Fruit fly (Drosophila melanogaster) Kc167 (cell line): ENCODE data around the gene CG17199.

Experiments
- Myc ChIP-seq: fragments of >200 bp; optimal IDR thresholded peaks from 2 replicates; lab custom pipeline; 2017; ENCODE audit warnings: missing external identifiers
- Sin3A ChIP-seq: fragments of >200 bp; optimal IDR thresholded peaks from 2 replicates; lab custom pipeline; 2018; ENCODE audit warnings: missing external identifiers
- h ChIP-seq: fragments of >200 bp; optimal IDR thresholded peaks from 3 replicates; lab custom pipeline; 2018; ENCODE audit warnings: missing external identifiers
- insv ChIP-seq: fragments of >200 bp; optimal IDR thresholded peaks from 3 replicates; lab custom pipeline; 2018; ENCODE audit warnings: missing external identifiers
- psq ChIP-seq: fragments of >200 bp; optimal IDR thresholded peaks from 2 replicates; lab custom pipeline; 2017; ENCODE audit warnings: missing external identifiers
- ttk ChIP-seq: sonication (Bioruptor generic); optimal IDR thresholded peaks from 2 replicates; lab custom pipeline; 2017; ENCODE audit warnings: missing external identifiers

The CG17199 gene

dm6 chr3R:20209691-20210090, at the start of gene CG17199:
TSS of gene CG17199 (minus strand) at chr3R:20209791.
- TF ChIP-seq psq (lab: Kevin White, UChicago) = no peak
- TF ChIP-seq h (lab: Kevin White, UChicago) = no peak
- TF ChIP-seq insv (lab: Kevin White, UChicago) = no peak
- no peak for TF ChIP-seq Myc (lab: Kevin White, UChicago)
- no peak for TF ChIP-seq Sin3A

- TF ChIP-seq Myc (lab: Kevin White, UChicago) (no peak), insv (lab: Kevin White, UChicago) (no peak), h (lab: Kevin White, UChicago) (no peak), ttk (lab: Kevin White, UChicago) (no peak), psq (lab: Kevin White, UChicago) (no peak), Sin3A (no peak)
These were observed 49.3 kb upstream of the CG17199 start for dm6 chr3R:20258799-20259405.

dm6 chr3R:20257937-20258334, 48.3 kb upstream of the CG17199 start:
- TF ChIP-seq Sin3A (no peak), insv (lab: Kevin White, UChicago) (no peak), Myc (lab: Kevin White, UChicago) (no peak), psq (lab: Kevin White, UChicago) (no peak), ttk (lab: Kevin White, UChicago) (no peak), h (lab: Kevin White, UChicago) (no peak)

- TF ChIP-seq insv (lab: Kevin White, UChicago) (no peak), psq (lab: Kevin White, UChicago) (no peak), Sin3A (no peak), ttk (lab: Kevin White, UChicago) (no peak)
These were observed 47.8 kb upstream of the CG17199 start for dm6 chr3R:20257180-20257936.

dm6 chr3R:20256278-20256979, 46.8 kb upstream of the CG17199 start:
- no peak for TF ChIP-seq ttk (lab: Kevin White, UChicago)
- no peak for TF ChIP-seq h (lab: Kevin White, UChicago)
- no peak for TF ChIP-seq Sin3A
- TF ChIP-seq insv (lab: Kevin White, UChicago) = no peak
- TF ChIP-seq psq (lab: Kevin White, UChicago) = no peak
- TF ChIP-seq Myc (lab: Kevin White, UChicago) = no peak

dm6 chr3R:20254231-20255126, 44.9 kb upstream of the CG17199 start:
- TF ChIP-seq h (lab: Kevin White, UChicago) (no peak), insv (lab: Kevin White, UChicago) (no peak), Sin3A (no peak), ttk (lab: Kevin White, UChicago) (no peak), Myc (lab: Kevin White, UChicago) (no peak), psq (lab: Kevin White, UChicago) (no peak)

dm6 chr3R:20253818-20254217, 44.2 kb upstream of the CG17199 start:
- TF ChIP-seq insv (lab: Kevin White, UChicago) = no peak
- TF ChIP-seq Myc (lab: Kevin White, UChicago) = no peak
- TF ChIP-seq h (lab: Kevin White, UChicago) = no peak
- TF ChIP-seq Sin3A = no peak
- no peak for TF ChIP-seq psq (lab: Kevin White, UChicago)
- no peak for TF ChIP-seq ttk (lab: Kevin White, UChicago)

- TF ChIP-seq Sin3A = no peak
- no peak for TF ChIP-seq h (lab: Kevin White, UChicago)
- no peak for TF ChIP-seq insv (lab: Kevin White, UChicago)
- TF ChIP-seq psq (lab: Kevin White, UChicago) = no peak
- TF ChIP-seq Myc (lab: Kevin White, UChicago) = no peak
- TF ChIP-seq ttk (lab: Kevin White, UChicago) = no peak
These were observed 43.5 kb upstream of the CG17199 start for dm6 chr3R:20253002-20253584.

DNA sequence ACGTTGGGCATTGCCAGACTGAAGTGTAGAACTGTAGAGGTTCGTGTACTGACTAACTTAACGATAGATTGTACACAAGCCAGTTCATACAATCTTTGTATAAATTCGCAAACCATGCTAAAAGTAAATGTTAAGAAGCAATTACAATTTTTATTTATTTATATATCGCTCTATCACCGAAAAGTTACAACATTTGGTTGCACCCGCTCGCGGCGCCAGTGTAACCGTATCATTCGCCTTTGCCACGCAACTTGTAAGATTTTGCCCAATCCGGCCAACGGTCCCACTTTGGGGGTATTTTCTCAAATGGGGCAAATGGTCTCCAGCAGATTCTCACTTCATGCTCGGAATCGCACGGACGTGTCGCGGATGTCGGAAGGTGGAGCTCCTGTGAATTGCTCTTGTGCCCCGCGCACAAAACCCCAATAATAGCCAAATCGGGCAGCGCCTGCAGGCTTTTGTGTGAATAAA, 42.9 kb upstream of the CG17199 start, which contains the start of gene cic:
Gene cic (plus strand): TSS at position 328 of the 471 bp plus-strand sequence.
- no peak for TF ChIP-seq psq (lab: Kevin White, UChicago)
- TF ChIP-seq insv (lab: Kevin White, UChicago) = no peak
- no peak for TF ChIP-seq Sin3A
- no peak for TF ChIP-seq h (lab: Kevin White, UChicago)
- TF ChIP-seq Myc (lab: Kevin White, UChicago) = no peak

- TF ChIP-seq h (lab: Kevin White, UChicago) = no peak
- TF ChIP-seq ttk (lab: Kevin White, UChicago) = no peak
These were observed 28.4 kb upstream of the CG17199 start for dm6 chr3R:20238008-20238407.
